Fruit fly (Drosophila melanogaster): ENCODE measurements around the gene CG44355.

- TF ChIP-seq Mnt (GFP tag; optimal IDR thresholded peaks at IDR 0.05) = no peak
- peak; percentile 11 for TF ChIP-seq cic (GFP tag; optimal IDR thresholded peaks at IDR 0.05)
These were observed 35.0 kb upstream of the CG44355 start for dm6 chr3L:12275572-12276042.
